Worm (Caenorhabditis elegans) whole organism, L3 larva: ENCODE results near the gene tost-1.

Experiments used
- R02D3.7 ChIP-seq: fragments of 150-350 bp; optimal IDR thresholded peaks from 2 replicates; lab custom pipeline; 2014; ENCODE audit warnings: missing biosample characterization, missing genetic modification characterization
- aly-2 ChIP-seq: fragments of 150-350 bp; optimal IDR thresholded peaks from 2 replicates; lab custom pipeline; 2014; ENCODE audit warnings: missing biosample characterization, missing genetic modification characterization
- ama-1 ChIP-seq: fragments of 150-350 bp; optimal IDR thresholded peaks from 2 replicates; lab custom pipeline; 2018
- ceh-16 ChIP-seq: sonication (generic microtip); optimal IDR thresholded peaks from 2 replicates; lab custom pipeline; 2017; ENCODE audit warnings: missing biosample characterization, missing genetic modification characterization
- ceh-28 ChIP-seq: fragments of 150-350 bp; optimal IDR thresholded peaks from 2 replicates; lab custom pipeline; 2014; ENCODE audit warnings: missing biosample characterization, missing genetic modification reagents, missing genetic modification characterization
- daf-12 ChIP-seq: fragments of 150-350 bp; optimal IDR thresholded peaks from 2 replicates; lab custom pipeline; 2014; ENCODE audit warnings: missing biosample characterization, missing genetic modification reagents, missing genetic modification characterization
- egl-27 ChIP-seq: sonication (generic microtip); optimal IDR thresholded peaks from 4 replicates; lab custom pipeline; 2017; ENCODE audit warnings: missing biosample characterization, missing genetic modification reagents, missing genetic modification characterization
- egl-5 ChIP-seq: fragments of 150-350 bp; optimal IDR thresholded peaks from 2 replicates; lab custom pipeline; 2017; ENCODE audit warnings: missing biosample characterization, missing genetic modification reagents, missing genetic modification characterization, inconsistent platforms
- elt-1 ChIP-seq: fragments of 150-350 bp; optimal IDR thresholded peaks from 2 replicates; lab custom pipeline; 2014; ENCODE audit warnings: missing biosample characterization, missing genetic modification characterization
- elt-2 ChIP-seq: sonication (generic microtip); optimal IDR thresholded peaks from 2 replicates; lab custom pipeline; 2016; ENCODE audit warnings: missing genetic modification reagents, mild to moderate bottlenecking, missing genetic modification characterization, missing compliant biosample characterization
- elt-3 ChIP-seq, 3 experiments: fragments of 150-350 bp in 1 of 3; sonication (generic microtip) in 2 of 3; optimal IDR thresholded peaks; 2 replicates in 2 of 3; 4 replicates in 1 of 3; lab custom pipeline; 2014 to 2017; ENCODE audit warnings: missing biosample characterization in 3 of 3, missing genetic modification characterization in 3 of 3
- eor-1 ChIP-seq, 2 experiments: fragments of 150-350 bp; optimal IDR thresholded peaks; 2 replicates each; lab custom pipeline; 2014 to 2018; ENCODE audit warnings: missing biosample characterization in 2 of 2, missing genetic modification characterization in 2 of 2
- fkh-10 ChIP-seq: sonication (generic microtip); optimal IDR thresholded peaks from 2 replicates; lab custom pipeline; 2017; ENCODE audit warnings: missing biosample characterization, missing genetic modification reagents, missing genetic modification characterization
- fkh-2 ChIP-seq: fragments of 150-350 bp; optimal IDR thresholded peaks from 2 replicates; lab custom pipeline; 2014; ENCODE audit warnings: missing biosample characterization, missing genetic modification reagents, missing genetic modification characterization
- fos-1 ChIP-seq: fragments of 150-350 bp; optimal IDR thresholded peaks from 2 replicates; lab custom pipeline; 2014; ENCODE audit warnings: missing biosample characterization, missing genetic modification characterization
- hmg-11 ChIP-seq: sonication (generic microtip); optimal IDR thresholded peaks from 2 replicates; lab custom pipeline; 2016; ENCODE audit warnings: missing genetic modification characterization, missing compliant biosample characterization
- jun-1 ChIP-seq: fragments of 150-350 bp; optimal IDR thresholded peaks from 2 replicates; lab custom pipeline; 2014; ENCODE audit warnings: missing biosample characterization, missing genetic modification reagents, missing genetic modification characterization
- lin-15B ChIP-seq: fragments of 150-350 bp; optimal IDR thresholded peaks from 2 replicates; lab custom pipeline; 2014; ENCODE audit warnings: missing biosample characterization, missing genetic modification characterization
- lin-39 ChIP-seq: fragments of 150-350 bp; optimal IDR thresholded peaks from 2 replicates; lab custom pipeline; 2018; ENCODE audit warnings: missing biosample characterization, missing genetic modification reagents, missing genetic modification characterization
- lsy-12 ChIP-seq: sonication (generic microtip); optimal IDR thresholded peaks from 2 replicates; lab custom pipeline; 2016; ENCODE audit warnings: mild to moderate bottlenecking, missing genetic modification characterization, missing compliant biosample characterization
- mdl-1 ChIP-seq: fragments of 150-350 bp; optimal IDR thresholded peaks from 2 replicates; lab custom pipeline; 2014; ENCODE audit warnings: missing biosample characterization, missing genetic modification characterization
- mml-1 ChIP-seq: fragments of 150-350 bp; sonication (generic microtip); optimal IDR thresholded peaks from 3 replicates; lab custom pipeline; 2014; ENCODE audit warnings: missing biosample characterization, missing genetic modification characterization
- nfya-1 ChIP-seq: sonication (generic microtip); optimal IDR thresholded peaks from 2 replicates; lab custom pipeline; 2017; ENCODE audit warnings: missing genetic modification characterization, mild to moderate bottlenecking, missing compliant biosample characterization, antibody characterized with exemption, moderate library complexity; ENCODE audit not compliant: insufficient read depth
- nhr-11 ChIP-seq: fragments of 150-350 bp; optimal IDR thresholded peaks from 2 replicates; lab custom pipeline; 2014; ENCODE audit warnings: missing biosample characterization, missing genetic modification characterization
- nhr-12 ChIP-seq: fragments of 150-350 bp; optimal IDR thresholded peaks from 2 replicates; lab custom pipeline; 2014; ENCODE audit warnings: missing biosample characterization, missing genetic modification characterization
- nhr-23 ChIP-seq: fragments of 150-350 bp; optimal IDR thresholded peaks from 2 replicates; lab custom pipeline; 2014; ENCODE audit warnings: missing biosample characterization, missing genetic modification reagents, missing genetic modification characterization
- nhr-237 ChIP-seq: fragments of 150-350 bp; optimal IDR thresholded peaks from 2 replicates; lab custom pipeline; 2014; ENCODE audit warnings: missing biosample characterization, missing genetic modification characterization
- nhr-25 ChIP-seq: sonication (generic microtip); optimal IDR thresholded peaks from 2 replicates; lab custom pipeline; 2017; ENCODE audit warnings: missing biosample characterization, missing genetic modification characterization
- nhr-28 ChIP-seq: fragments of 150-350 bp; optimal IDR thresholded peaks from 2 replicates; lab custom pipeline; 2014; ENCODE audit warnings: missing biosample characterization, missing genetic modification characterization
- nhr-43 ChIP-seq: sonication (generic microtip); optimal IDR thresholded peaks from 2 replicates; lab custom pipeline; 2016; ENCODE audit warnings: mild to moderate bottlenecking, missing genetic modification characterization, missing compliant biosample characterization; ENCODE audit not compliant: poor library complexity, severe bottlenecking
- nhr-76 ChIP-seq: fragments of 150-350 bp; sonication (generic microtip); optimal IDR thresholded peaks from 5 replicates; lab custom pipeline; 2014; ENCODE audit warnings: missing biosample characterization, missing genetic modification characterization
- nhr-77 ChIP-seq: fragments of 150-350 bp; optimal IDR thresholded peaks from 2 replicates; lab custom pipeline; 2014; ENCODE audit warnings: missing biosample characterization, missing genetic modification characterization
- pha-4 ChIP-seq: fragments of 150-350 bp; optimal IDR thresholded peaks from 2 replicates; lab custom pipeline; 2014; ENCODE audit warnings: missing biosample characterization, missing genetic modification reagents, missing genetic modification characterization
- pqm-1 ChIP-seq: fragments of 150-350 bp; optimal IDR thresholded peaks from 2 replicates; lab custom pipeline; 2017; ENCODE audit warnings: missing biosample characterization, missing genetic modification characterization, inconsistent platforms
- skn-1 ChIP-seq: fragments of 150-350 bp; optimal IDR thresholded peaks from 2 replicates; lab custom pipeline; 2014; ENCODE audit warnings: missing biosample characterization, missing genetic modification characterization
- snpc-4 ChIP-seq: fragments of 150-350 bp; optimal IDR thresholded peaks from 2 replicates; lab custom pipeline; 2014; ENCODE audit warnings: missing biosample characterization, missing genetic modification characterization
- tbx-2 ChIP-seq: sonication (generic microtip); optimal IDR thresholded peaks from 2 replicates; lab custom pipeline; 2016; ENCODE audit warnings: mild to moderate bottlenecking, missing genetic modification characterization, missing compliant biosample characterization
- unc-39 ChIP-seq: sonication (generic microtip); optimal IDR thresholded peaks from 4 replicates; lab custom pipeline; 2017; ENCODE audit warnings: missing biosample characterization, missing genetic modification characterization
- unc-62 ChIP-seq: fragments of 150-350 bp; sonication (generic microtip); optimal IDR thresholded peaks from 4 replicates; lab custom pipeline; 2014; ENCODE audit warnings: missing biosample characterization, missing genetic modification reagents, missing genetic modification characterization
- zag-1 ChIP-seq: fragments of 150-350 bp; optimal IDR thresholded peaks from 2 replicates; lab custom pipeline; 2014; ENCODE audit warnings: missing biosample characterization, missing genetic modification characterization
- ztf-11 ChIP-seq: fragments of 150-350 bp; optimal IDR thresholded peaks from 2 replicates; lab custom pipeline; 2014; ENCODE audit warnings: missing biosample characterization, missing genetic modification characterization
- ztf-4 ChIP-seq: fragments of 150-350 bp; optimal IDR thresholded peaks from 2 replicates; lab custom pipeline; 2014; ENCODE audit warnings: missing biosample characterization, missing genetic modification characterization

Gene tost-1

DNA sequence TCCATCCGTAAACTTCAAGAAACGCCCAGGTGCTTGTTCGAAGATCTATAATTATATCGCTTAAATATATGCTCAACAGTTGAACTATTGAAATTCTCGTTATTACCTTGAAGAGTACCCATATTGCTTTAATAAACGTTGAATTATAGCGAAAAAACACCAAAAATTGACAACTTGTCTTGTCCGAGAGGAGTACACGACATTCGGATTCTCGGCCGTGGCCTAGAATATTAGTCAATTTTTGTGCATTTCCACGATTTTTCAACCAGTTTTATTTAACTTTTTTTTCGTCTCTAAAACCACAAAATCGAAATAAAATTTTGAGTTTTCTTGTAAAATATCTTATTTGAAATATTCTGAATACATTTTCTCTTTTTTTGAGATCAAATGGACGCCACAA, 34.2 kb upstream of the tost-1 start, which contains the start of the genes F26F4.9 and cee-1 (continued):
- peak; percentile 22 for TF ChIP-seq jun-1
- TF ChIP-seq tbx-2 (tag; lab: Kevin White, UChicago), result no peak

DNA sequence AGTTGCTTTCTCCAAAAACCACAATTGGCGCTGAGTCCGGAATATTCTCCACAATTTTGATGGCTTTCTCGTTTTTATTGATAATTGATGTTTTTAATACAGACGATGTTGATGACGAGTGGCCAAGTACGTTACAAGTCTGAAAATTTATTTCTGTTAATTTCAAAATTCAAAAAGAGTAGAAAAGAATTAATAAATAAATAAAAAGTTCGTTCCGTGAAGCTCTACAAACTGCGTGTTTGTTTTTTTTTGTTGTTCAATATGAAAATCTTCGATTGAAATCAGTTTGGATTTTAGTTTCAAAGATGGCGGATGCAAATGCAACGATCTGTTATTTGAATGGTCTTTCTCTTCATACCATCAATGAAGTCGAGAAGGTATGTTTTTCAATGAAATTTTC, 32.8 kb upstream of the tost-1 start, which contains the start of gene F26F4.2:
Gene F26F4.2, plus strand, starts transcription at position 301 of the 400 bp plus-strand sequence.
- TF ChIP-seq lin-39 (tag; lab: Kevin White, UChicago), result no peak
- no peak for TF ChIP-seq R02D3.7 (tag; lab: Kevin White, UChicago)
- TF ChIP-seq pqm-1, result no peak
- no peak for TF ChIP-seq mdl-1
- no peak for TF ChIP-seq zag-1 (tag; lab: Kevin White, UChicago)
- no peak for TF ChIP-seq ztf-4 (tag; lab: Kevin White, UChicago)
- no peak for TF ChIP-seq pha-4 (tag; lab: Kevin White, UChicago)
- TF ChIP-seq lin-15B (tag; lab: Kevin White, UChicago), result no peak
- TF ChIP-seq nhr-28 (tag; lab: Kevin White, UChicago), result no peak
- no peak for TF ChIP-seq daf-12 (tag; lab: Kevin White, UChicago)
- no peak for TF ChIP-seq fkh-10 (GFP tag; lab: Kevin White, UChicago)
- no peak for TF ChIP-seq ama-1
- TF ChIP-seq mml-1 (tag; lab: Kevin White, UChicago), result no peak
- TF ChIP-seq unc-39, result no peak

DNA sequence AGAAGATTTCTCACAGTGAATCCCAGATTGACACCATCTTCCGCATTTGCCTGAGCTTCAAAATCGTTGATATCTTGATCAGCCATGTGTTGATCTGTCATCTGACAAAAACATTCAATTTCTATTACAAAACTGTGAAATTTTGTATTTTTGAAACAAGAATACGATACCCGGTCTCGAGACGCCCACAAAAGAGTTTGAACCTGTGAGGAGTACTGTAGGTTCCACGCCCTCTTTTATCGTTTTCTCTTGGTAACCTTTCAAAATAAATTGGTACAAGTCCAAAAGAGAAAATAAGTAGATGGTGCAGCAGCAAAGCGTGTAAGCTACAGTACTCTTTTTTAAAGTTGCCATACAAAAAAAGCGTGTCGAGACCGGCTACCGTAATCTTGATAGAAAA, 31.8 kb upstream of the tost-1 start, which contains the start of gene F26F4.12:
Gene F26F4.12, minus strand, starts transcription at position 101 of the 400 bp plus-strand sequence.
- TF ChIP-seq fkh-2 (tag; lab: Kevin White, UChicago) (no peak), elt-3 (tag; optimal IDR thresholded peaks at IDR 0.05; lab: Kevin White, UChicago) (no peak), mdl-1 (no peak), nhr-77 (tag; lab: Kevin White, UChicago) (no peak), eor-1 (tag; optimal IDR thresholded peaks at IDR 0.05; lab: Kevin White, UChicago) (no peak), egl-5 (no peak), lin-15B (tag; lab: Kevin White, UChicago) (no peak), skn-1 (no peak), nhr-23 (tag; lab: Kevin White, UChicago) (no peak), hmg-11 (tag; lab: Kevin White, UChicago) (no peak), nhr-76 (tag; lab: Kevin White, UChicago) (no peak), snpc-4 (tag; lab: Kevin White, UChicago) (no peak), nhr-25 (tag; lab: Kevin White, UChicago) (no peak), lin-39 (tag; lab: Kevin White, UChicago) (no peak), elt-1 (tag; lab: Kevin White, UChicago) (no peak), ama-1 (no peak), fkh-10 (GFP tag; lab: Kevin White, UChicago) (no peak)

DNA sequence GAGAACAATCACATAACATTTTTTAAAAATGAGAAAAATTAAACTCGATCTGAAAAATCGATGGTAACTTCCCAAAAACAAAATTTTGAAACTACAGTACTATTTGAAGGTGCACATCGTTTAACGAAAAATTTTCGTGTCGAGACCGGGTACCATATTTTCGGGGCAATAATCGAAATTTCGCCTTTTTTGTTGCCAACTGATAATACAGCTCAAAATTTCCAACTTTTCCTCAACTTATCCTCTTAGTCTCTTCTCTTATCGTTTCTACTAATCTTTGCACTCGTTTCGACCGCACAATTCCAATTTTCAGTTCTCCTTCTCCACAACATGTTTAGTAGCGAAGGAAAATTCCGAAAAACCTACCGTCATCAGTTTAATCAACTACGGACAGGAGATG, 28.8 kb upstream of the tost-1 start, which contains the start of gene rom-1:
Gene rom-1, plus strand, starts transcription at position 301 of the 400 bp plus-strand sequence.
- TF ChIP-seq hmg-11 (tag; lab: Kevin White, UChicago) (no peak), lsy-12 (tag; lab: Kevin White, UChicago) (no peak), nhr-25 (tag; lab: Kevin White, UChicago) (no peak), ceh-16 (tag; lab: Kevin White, UChicago) (no peak), tbx-2 (tag; lab: Kevin White, UChicago) (no peak), nhr-77 (tag; lab: Kevin White, UChicago) (no peak), daf-12 (tag; lab: Kevin White, UChicago) (no peak)
- TF ChIP-seq, all 47 proteins: peak for 0

DNA sequence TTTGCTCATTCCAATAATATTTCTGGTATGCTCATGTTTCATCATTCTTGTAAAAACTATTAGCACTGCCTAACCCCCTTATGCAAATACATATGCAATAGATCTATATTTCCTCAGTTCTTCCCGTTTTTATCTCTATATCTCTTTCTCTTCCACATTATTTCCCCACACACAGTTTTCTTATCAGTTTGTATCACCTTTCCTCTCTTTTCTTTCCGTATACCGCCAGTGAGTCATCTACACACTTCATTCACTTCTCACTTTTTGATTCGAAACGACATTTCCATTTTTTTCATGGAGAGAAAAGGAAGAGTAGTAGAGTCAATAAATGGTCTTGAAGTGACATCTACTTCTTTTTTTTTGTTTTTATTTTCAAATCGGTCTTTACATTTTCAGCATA, 28.3 kb upstream of the tost-1 start:
- no peak for TF ChIP-seq tbx-2 (tag; lab: Kevin White, UChicago)
- no peak for TF ChIP-seq nhr-11 (tag; lab: Kevin White, UChicago)
- TF ChIP-seq nfya-1 (tag; lab: Kevin White, UChicago), result no peak
- TF ChIP-seq elt-2 (tag; lab: Kevin White, UChicago), result peak; percentile 64
- no peak for TF ChIP-seq aly-2 (tag; lab: Kevin White, UChicago)
- TF ChIP-seq snpc-4 (tag; lab: Kevin White, UChicago), result peak; percentile 26
- no peak for TF ChIP-seq daf-12 (tag; lab: Kevin White, UChicago)
- TF ChIP-seq elt-3 (tag; optimal IDR thresholded peaks at IDR 0.05; lab: Kevin White, UChicago), result peak in 1 of 3 experiments; percentile 40
- no peak for TF ChIP-seq nhr-237 (tag; lab: Kevin White, UChicago)
- TF ChIP-seq jun-1, result peak; percentile 44
- no peak for TF ChIP-seq ztf-4 (tag; lab: Kevin White, UChicago)
- no peak for TF ChIP-seq lin-39 (tag; lab: Kevin White, UChicago)
- peak; percentile 24 for TF ChIP-seq pha-4 (tag; lab: Kevin White, UChicago)
- TF ChIP-seq nhr-77 (tag; lab: Kevin White, UChicago), result no peak
- no peak for TF ChIP-seq unc-39
- no peak for TF ChIP-seq R02D3.7 (tag; lab: Kevin White, UChicago)
- no peak for TF ChIP-seq skn-1
- no peak for TF ChIP-seq fkh-10 (GFP tag; lab: Kevin White, UChicago)
- no peak for TF ChIP-seq ztf-11 (tag; lab: Kevin White, UChicago)
- no peak for TF ChIP-seq eor-1 (tag; optimal IDR thresholded peaks at IDR 0.05; lab: Kevin White, UChicago)
- TF ChIP-seq nhr-28 (tag; lab: Kevin White, UChicago), result no peak
- peak; percentile 2 for TF ChIP-seq pqm-1
- no peak for TF ChIP-seq egl-27 (tag; lab: Kevin White, UChicago)
- no peak for TF ChIP-seq nhr-43 (tag; lab: Kevin White, UChicago)
- no peak for TF ChIP-seq nhr-25 (tag; lab: Kevin White, UChicago)
- no peak for TF ChIP-seq zag-1 (tag; lab: Kevin White, UChicago)
- no peak for TF ChIP-seq fos-1 (tag; lab: Kevin White, UChicago)
- TF ChIP-seq nhr-12 (tag; lab: Kevin White, UChicago), result no peak
- no peak for TF ChIP-seq unc-62 (GFP tag; lab: Kevin White, UChicago)
- no peak for TF ChIP-seq ceh-28 (tag; lab: Kevin White, UChicago)
